Worm (Caenorhabditis elegans) whole organism, L4 larva: ENCODE measurements around the gene F22F4.4.

ENCODE experiments used
- D1046.2 ChIP-seq: fragments of 200-800 bp; sonication (Bioruptor generic); IDR thresholded peaks from 2 replicates; pipeline ENCODE4 v1.3.6; 2022; ENCODE audit warnings: missing genetic modification characterization, missing compliant biosample characterization
- F37D6.2 ChIP-seq: sonication (generic microtip); optimal IDR thresholded peaks from 2 replicates; lab custom pipeline; 2016; ENCODE audit warnings: mild to moderate bottlenecking, missing genetic modification characterization, missing compliant biosample characterization
- T26A8.4 ChIP-seq: fragments of 200-800 bp; sonication (Bioruptor generic); IDR thresholded peaks from 2 replicates; pipeline ENCODE4 v1.3.6; 2022; ENCODE audit warnings: missing genetic modification characterization, missing compliant biosample characterization
- aha-1 ChIP-seq: fragments of 150-350 bp; peaks from one replicate; lab custom pipeline; 2014; ENCODE audit warnings: missing biosample characterization, missing genetic modification characterization
- arid-1 ChIP-seq: fragments of 200-800 bp; sonication (Bioruptor generic); conservative IDR thresholded peaks from 2 replicates; pipeline ENCODE4 v1.3.6; 2022; ENCODE audit warnings: missing genetic modification reagents, missing genetic modification characterization, missing compliant biosample characterization
- ceh-28 ChIP-seq: fragments of 150-350 bp; optimal IDR thresholded peaks from 2 replicates; lab custom pipeline; 2014; ENCODE audit warnings: missing biosample characterization, missing genetic modification reagents, missing genetic modification characterization
- ctbp-1 ChIP-seq: fragments of 200-800 bp; sonication (Bioruptor generic); IDR thresholded peaks from 2 replicates; pipeline ENCODE4 v1.3.6; 2022; ENCODE audit warnings: missing genetic modification reagents, missing genetic modification characterization, missing compliant biosample characterization
- daf-12 ChIP-seq: fragments of 150-350 bp; optimal IDR thresholded peaks from 2 replicates; lab custom pipeline; 2014; ENCODE audit warnings: missing biosample characterization, missing genetic modification reagents, missing genetic modification characterization
- daf-8 ChIP-seq: fragments of 200-800 bp; sonication (Bioruptor generic); IDR thresholded peaks from 2 replicates; pipeline ENCODE4 v1.3.6; 2022; ENCODE audit warnings: missing genetic modification characterization, missing compliant biosample characterization
- dmd-9 ChIP-seq: fragments of 200-800 bp; sonication (Bioruptor generic); IDR thresholded peaks from 2 replicates; pipeline ENCODE4 v1.3.6; 2022; ENCODE audit warnings: missing genetic modification reagents, missing genetic modification characterization, missing compliant biosample characterization
- egl-43 ChIP-seq: fragments of 200-800 bp; sonication (Bioruptor generic); IDR thresholded peaks from 2 replicates; pipeline ENCODE4 v1.3.6; 2022; ENCODE audit warnings: missing genetic modification reagents, missing genetic modification characterization, missing compliant biosample characterization
- fkh-10 ChIP-seq: fragments of 150-350 bp; optimal IDR thresholded peaks from 2 replicates; lab custom pipeline; 2014; ENCODE audit warnings: missing biosample characterization, missing genetic modification reagents, missing genetic modification characterization
- hlh-11 ChIP-seq: fragments of 200-800 bp; sonication (Bioruptor generic); optimal IDR thresholded peaks from 2 replicates; lab custom pipeline; 2018; ENCODE audit warnings: mild to moderate bottlenecking, missing genetic modification characterization, missing compliant biosample characterization
- hmg-1.1 ChIP-seq: fragments of 200-800 bp; sonication (Bioruptor generic); IDR thresholded peaks from 2 replicates; pipeline ENCODE4 v1.3.6; 2022; ENCODE audit warnings: missing genetic modification reagents, missing genetic modification characterization, missing compliant biosample characterization
- jun-1 ChIP-seq: fragments of 150-350 bp; optimal IDR thresholded peaks from 2 replicates; lab custom pipeline; 2014; ENCODE audit warnings: missing biosample characterization, missing genetic modification reagents, missing genetic modification characterization
- lim-7 ChIP-seq: fragments of 200-800 bp; sonication (Bioruptor generic); IDR thresholded peaks from 2 replicates; pipeline ENCODE4 v1.3.6; 2022; ENCODE audit warnings: missing genetic modification characterization, missing compliant biosample characterization
- lin-15B ChIP-seq: fragments of 150-350 bp; sonication (generic microtip); optimal IDR thresholded peaks from 3 replicates; lab custom pipeline; 2014; ENCODE audit warnings: missing biosample characterization, missing genetic modification characterization
- lir-3 ChIP-seq: sonication (generic microtip); optimal IDR thresholded peaks from 2 replicates; lab custom pipeline; 2016; ENCODE audit warnings: mild to moderate bottlenecking, missing genetic modification characterization, missing compliant biosample characterization
- lsy-2 ChIP-seq, 2 experiments: fragments of 150-350 bp in 1 of 2; sonication (generic microtip) in 1 of 2; optimal IDR thresholded peaks; 2 replicates each; lab custom pipeline; 2014 to 2017; ENCODE audit warnings: missing biosample characterization in 2 of 2, missing genetic modification characterization in 2 of 2
- mep-1 ChIP-seq: fragments of 150-350 bp; sonication (generic microtip); optimal IDR thresholded peaks from 3 replicates; lab custom pipeline; 2014; ENCODE audit warnings: missing biosample characterization, missing genetic modification characterization
- mes-2 ChIP-seq: sonication (generic microtip); optimal IDR thresholded peaks from 2 replicates; lab custom pipeline; 2016; ENCODE audit warnings: missing genotype, mild to moderate bottlenecking, missing genetic modification characterization, missing compliant biosample characterization; ENCODE audit not compliant: poor library complexity, severe bottlenecking
- mxl-2 ChIP-seq: fragments of 200-800 bp; sonication (Bioruptor generic); conservative IDR thresholded peaks from 2 replicates; pipeline ENCODE4 v1.3.6; 2022; ENCODE audit warnings: missing genetic modification reagents, missing genetic modification characterization, missing compliant biosample characterization
- nhr-48 ChIP-seq: sonication (generic microtip); optimal IDR thresholded peaks from 2 replicates; lab custom pipeline; 2016; ENCODE audit warnings: mild to moderate bottlenecking, missing genetic modification characterization, missing compliant biosample characterization
- nhr-76 ChIP-seq: fragments of 150-350 bp; optimal IDR thresholded peaks from 2 replicates; lab custom pipeline; 2014; ENCODE audit warnings: missing biosample characterization, missing genetic modification characterization
- pha-4 ChIP-seq, 2 experiments: fragments of 150-350 bp in 1 of 2; fragments of 200-800 bp in 1 of 2; sonication (Bioruptor generic) in 1 of 2; IDR thresholded peaks in 1 of 2; optimal IDR thresholded peaks in 1 of 2; 2 replicates each; pipeline versions ENCODE4 v1.3.6 to Lab custom; 2014 to 2022; ENCODE audit warnings: missing genetic modification characterization in 2 of 2, missing genetic modification reagents in 2 of 2, missing biosample characterization in 1 of 2, missing compliant biosample characterization in 1 of 2
- rbr-2 ChIP-seq: sonication (generic microtip); optimal IDR thresholded peaks from 2 replicates; lab custom pipeline; 2016; ENCODE audit warnings: missing genotype, missing genetic modification characterization, missing compliant biosample characterization
- saeg-2 ChIP-seq: fragments of 200-800 bp; sonication (Bioruptor generic); IDR thresholded peaks from 2 replicates; pipeline ENCODE4 v1.3.6; 2022; ENCODE audit warnings: missing genetic modification reagents, missing genetic modification characterization, missing compliant biosample characterization
- sdz-12 ChIP-seq: fragments of 200-800 bp; sonication (Bioruptor generic); optimal IDR thresholded peaks from 2 replicates; lab custom pipeline; 2018; ENCODE audit warnings: mild to moderate bottlenecking, missing genetic modification characterization, missing compliant biosample characterization
- set-16 ChIP-seq: fragments of 200-800 bp; sonication (Bioruptor generic); IDR thresholded peaks from 2 replicates; pipeline ENCODE4 v1.3.6; 2022; ENCODE audit warnings: missing genetic modification reagents, missing genetic modification characterization, missing compliant biosample characterization
- snpc-1.2 ChIP-seq: fragments of 200-800 bp; sonication (Bioruptor generic); IDR thresholded peaks from 2 replicates; pipeline ENCODE4 v1.3.6; 2022; ENCODE audit warnings: missing genetic modification reagents, missing genetic modification characterization, missing compliant biosample characterization
- spr-3 ChIP-seq: fragments of 200-800 bp; sonication (Bioruptor generic); optimal IDR thresholded peaks from 2 replicates; lab custom pipeline; 2018; ENCODE audit warnings: mild to moderate bottlenecking, missing genetic modification characterization, missing compliant biosample characterization
- tag-97 ChIP-seq: fragments of 200-800 bp; sonication (Bioruptor generic); IDR thresholded peaks from 2 replicates; pipeline ENCODE4 v1.3.6; 2022; ENCODE audit warnings: missing genetic modification characterization, missing compliant biosample characterization
- unc-130 ChIP-seq: sonication (generic microtip); optimal IDR thresholded peaks from 2 replicates; lab custom pipeline; 2016; ENCODE audit warnings: missing genetic modification reagents, missing genetic modification characterization, missing compliant biosample characterization
- unc-39 ChIP-seq: sonication (generic microtip); optimal IDR thresholded peaks from 2 replicates; lab custom pipeline; 2017; ENCODE audit warnings: missing biosample characterization, missing genetic modification characterization
- ztf-11 ChIP-seq: fragments of 150-350 bp; optimal IDR thresholded peaks from 2 replicates; lab custom pipeline; 2014; ENCODE audit warnings: missing biosample characterization, missing genetic modification characterization
- ztf-7 ChIP-seq: fragments of 150-350 bp; optimal IDR thresholded peaks from 2 replicates; lab custom pipeline; 2014; ENCODE audit warnings: missing biosample characterization, missing genetic modification characterization

F22F4.4 gene

DNA sequence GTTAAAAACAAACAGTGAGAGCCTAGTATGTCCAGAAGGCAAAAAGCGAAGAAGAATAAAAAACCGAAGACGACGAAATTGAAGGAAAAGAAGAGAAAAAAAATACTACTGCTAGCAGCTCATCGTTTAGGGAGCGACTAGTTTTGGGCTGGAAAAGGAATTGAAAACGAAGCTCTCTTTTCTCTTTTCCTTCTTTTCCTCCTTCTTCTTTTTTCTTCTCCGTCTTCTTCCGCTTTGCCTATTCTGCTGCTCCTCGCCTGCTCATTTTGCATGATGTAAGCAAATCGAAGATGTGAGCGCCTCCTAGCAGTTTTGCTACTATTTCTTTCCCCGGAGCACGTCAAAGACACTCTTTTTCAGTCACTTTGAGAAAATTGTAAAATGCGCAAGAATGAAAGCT is 19.6 kb downstream of the F22F4.4 start (continued):
- TF ChIP-seq aha-1 (tag; lab: Kevin White, UChicago) (peak; percentile 88), set-16 (GFP tag; lab: Robert Waterston, UW) (peak; percentile 63; the same call in 1 of the 2 replicates), saeg-2 (GFP tag; lab: Robert Waterston, UW) (no peak), daf-8 (GFP tag; lab: Robert Waterston, UW) (no peak), ztf-7 (tag; lab: Kevin White, UChicago) (no peak), D1046.2 (GFP tag; lab: Robert Waterston, UW) (no peak), tag-97 (no peak), lsy-2 (tag; optimal IDR thresholded peaks at IDR 0.05; lab: Kevin White, UChicago) (peak in 1 of 2 experiments; percentile 3), lir-3 (tag; lab: Kevin White, UChicago) (no peak), nhr-76 (tag; lab: Kevin White, UChicago) (no peak)

DNA sequence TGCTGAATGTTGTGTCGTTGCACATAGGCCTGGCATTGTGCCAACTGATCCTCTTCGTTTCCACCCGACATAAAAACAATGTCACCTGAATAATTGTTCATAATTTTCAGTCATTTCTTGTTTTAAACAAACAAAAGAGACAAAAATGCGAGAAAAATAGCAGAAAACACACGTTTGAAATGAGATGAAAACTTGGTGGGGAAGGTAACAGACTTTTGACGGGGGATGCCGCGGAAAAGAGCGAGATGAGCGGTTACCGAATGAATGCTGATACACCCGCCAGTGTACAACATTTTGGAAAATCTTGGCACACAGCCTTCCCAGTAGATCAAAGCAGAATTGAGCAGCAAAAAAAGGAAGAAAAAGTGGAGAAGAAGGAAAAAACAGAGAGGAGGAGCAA is 23.6 kb downstream of the F22F4.4 start, which contains the start of gene kin-2:
kin-2 (minus strand) TSS at position 101 of the 400 bp plus-strand sequence.
- TF ChIP-seq sdz-12 (GFP tag; lab: Kevin White, UChicago) (no peak), dmd-9 (no peak), jun-1 (no peak), T26A8.4 (no peak), snpc-1.2 (GFP tag; lab: Robert Waterston, UW) (no peak), unc-39 (no peak), ztf-11 (tag; lab: Kevin White, UChicago) (no peak)
- TF ChIP-seq, all 104 proteins: peak for 0

DNA sequence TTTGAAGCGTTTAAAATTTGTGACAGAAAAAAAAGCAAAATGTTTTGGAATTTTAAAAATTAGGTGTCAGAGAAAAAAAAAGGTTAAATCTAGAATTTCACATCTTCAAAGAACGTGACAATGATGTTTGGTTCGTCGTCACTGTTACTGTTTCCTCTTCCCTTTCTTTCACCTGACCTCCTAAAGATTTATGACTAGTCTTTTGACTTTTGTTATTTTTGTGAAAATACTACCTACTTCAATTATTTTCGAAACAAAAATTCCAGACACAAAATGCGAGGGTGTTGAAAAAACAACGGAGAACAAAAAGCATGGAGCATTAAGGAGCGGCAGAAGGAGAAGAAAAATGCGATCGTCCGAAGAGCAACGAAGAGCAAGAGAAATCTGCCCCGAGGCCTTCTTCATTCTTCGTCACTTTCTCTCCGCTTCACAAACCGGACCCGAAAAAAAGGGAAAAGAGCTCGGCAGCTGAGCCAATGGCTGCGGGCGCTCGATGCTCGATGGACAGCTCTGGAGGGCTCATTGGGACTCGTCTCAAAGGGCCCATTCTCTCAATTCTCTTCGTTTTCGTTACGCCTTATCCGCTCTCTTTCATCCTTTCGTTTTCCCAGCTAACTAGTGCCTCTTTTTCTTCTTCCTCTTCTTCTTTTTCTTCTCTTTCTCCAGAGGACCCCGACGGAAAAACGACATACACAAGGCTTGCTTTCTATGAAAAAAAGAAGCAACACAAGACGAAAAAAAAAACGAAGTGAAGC is 24.9 kb downstream of the F22F4.4 start:
- peak; percentile 2 for TF ChIP-seq nhr-48 (tag; lab: Kevin White, UChicago)
- TF ChIP-seq set-16 (GFP tag; lab: Robert Waterston, UW): peak; percentile 86
- no peak for TF ChIP-seq mxl-2 (GFP tag; lab: Robert Waterston, UW)
- TF ChIP-seq hmg-1.1: peak; percentile 39; the same call in 1 of the 2 replicates
- TF ChIP-seq fkh-10 (GFP tag; lab: Kevin White, UChicago): peak; percentile 85
- peak; percentile 6 for TF ChIP-seq mes-2 (tag; lab: Kevin White, UChicago)
- no peak for TF ChIP-seq arid-1
- peak; percentile 83 for TF ChIP-seq aha-1 (tag; lab: Kevin White, UChicago)
- no peak for TF ChIP-seq ceh-28 (tag; lab: Kevin White, UChicago)
- TF ChIP-seq daf-12 (tag; lab: Kevin White, UChicago): no peak
- peak in 1 of 2 experiments; percentile 35 for TF ChIP-seq lsy-2 (tag; optimal IDR thresholded peaks at IDR 0.05; lab: Kevin White, UChicago)
- TF ChIP-seq hlh-11 (tag; lab: Kevin White, UChicago): peak; percentile 31
- TF ChIP-seq egl-43 (GFP tag; lab: Robert Waterston, UW): 0 out of 2 replicates have a peak, but pooled peaks have one; percentile 42
- TF ChIP-seq unc-130 (GFP tag; lab: Kevin White, UChicago): no peak
- peak; percentile 53 for TF ChIP-seq mep-1
- peak; percentile 24; the same call in 1 of the 2 replicates for TF ChIP-seq pha-4 (GFP tag; IDR thresholded peaks at IDR 0.05; lab: Robert Waterston, UW)
- TF ChIP-seq pha-4 (tag; optimal IDR thresholded peaks at IDR 0.05; lab: Kevin White, UChicago): no peak
- peak; percentile 68; the same call in 1 of the 2 replicates for TF ChIP-seq ctbp-1 (GFP tag; lab: Robert Waterston, UW)
- TF ChIP-seq lim-7: peak; percentile 66
- peak; percentile 41 for TF ChIP-seq rbr-2 (tag; lab: Kevin White, UChicago)
- TF ChIP-seq F37D6.2 (tag; lab: Kevin White, UChicago): peak; percentile 53
- no peak for TF ChIP-seq spr-3 (GFP tag; lab: Kevin White, UChicago)
- TF ChIP-seq lin-15B (tag; lab: Kevin White, UChicago): no peak
